Fruit fly (Drosophila melanogaster) whole organism, embryonic: ENCODE data around the gene tank.

Source experiments
- C15 ChIP-seq: fragments of 200-800 bp; sonication (Bioruptor generic); IDR thresholded peaks from 3 replicates; pipeline ENCODE4 v1.3.6; 2022; ENCODE audit warnings: missing biosample characterization, missing genetic modification characterization
- CG10565 ChIP-seq: fragments of 200-800 bp; sonication (Bioruptor generic); optimal IDR thresholded peaks from 3 replicates; lab custom pipeline; 2016; ENCODE audit warnings: missing biosample characterization, mild to moderate bottlenecking, missing genetic modification characterization
- CG11560 ChIP-seq: fragments of 200-800 bp; sonication (Bioruptor generic); IDR thresholded peaks from 3 replicates; pipeline ENCODE4 v1.3.6; 2022; ENCODE audit warnings: missing biosample characterization, missing genetic modification characterization
- CG14014 ChIP-seq: fragments of 200-800 bp; sonication (Bioruptor generic); IDR thresholded peaks from 2 replicates; pipeline ENCODE4 v1.3.6; 2022; ENCODE audit warnings: missing biosample characterization, missing genetic modification characterization
- CG17359 ChIP-seq: fragments of 200-800 bp; sonication (Bioruptor generic); optimal IDR thresholded peaks from 3 replicates; lab custom pipeline; 2018; ENCODE audit warnings: missing biosample characterization, mild to moderate bottlenecking, missing genetic modification characterization, moderate library complexity
- CG17912 ChIP-seq: fragments of 200-800 bp; sonication (Bioruptor generic); optimal IDR thresholded peaks from 2 replicates; lab custom pipeline; 2018; ENCODE audit warnings: missing biosample characterization, mild to moderate bottlenecking, missing genetic modification characterization
- CG18262 ChIP-seq: fragments of 200-800 bp; optimal IDR thresholded peaks from 3 replicates; lab custom pipeline; 2019; ENCODE audit warnings: missing biosample characterization, mild to moderate bottlenecking, missing genetic modification characterization, moderate library complexity
- CG1832 ChIP-seq: fragments of 200-800 bp; sonication (Bioruptor generic); optimal IDR thresholded peaks from 2 replicates; lab custom pipeline; 2017; ENCODE audit warnings: missing biosample characterization, mild to moderate bottlenecking, missing genetic modification characterization, inconsistent platforms
- CG2116 ChIP-seq: fragments of 200-800 bp; sonication (Bioruptor generic); optimal IDR thresholded peaks from 3 replicates; lab custom pipeline; 2018; ENCODE audit warnings: missing biosample characterization, mild to moderate bottlenecking, missing genetic modification characterization
- CG32532 ChIP-seq: fragments of 200-800 bp; sonication (Bioruptor generic); IDR thresholded peaks from 2 replicates; pipeline ENCODE4 v1.3.6; 2022; ENCODE audit warnings: missing biosample characterization, missing genetic modification characterization
- CG43689 ChIP-seq: fragments of 200-800 bp; sonication (Bioruptor generic); IDR thresholded peaks from 2 replicates; pipeline ENCODE4 v1.3.6; 2022; ENCODE audit warnings: missing biosample characterization, missing genetic modification characterization
- CG5180 ChIP-seq: fragments of 200-800 bp; sonication (Bioruptor generic); optimal IDR thresholded peaks from 3 replicates; lab custom pipeline; 2017; ENCODE audit warnings: missing biosample characterization, missing genetic modification characterization, mild to moderate bottlenecking, moderate library complexity, missing genetic modification reagents
- CG6765 ChIP-seq: fragments of 200-800 bp; sonication (Bioruptor generic); optimal IDR thresholded peaks from 3 replicates; lab custom pipeline; 2017; ENCODE audit warnings: missing biosample characterization, mild to moderate bottlenecking, missing genetic modification characterization
- CG7372 ChIP-seq: fragments of 200-800 bp; sonication (Bioruptor generic); IDR thresholded peaks from 2 replicates; pipeline ENCODE4 v1.3.6; 2022; ENCODE audit warnings: missing biosample characterization, missing genetic modification characterization
- CG8944 ChIP-seq: fragments of 200-800 bp; sonication (Bioruptor generic); optimal IDR thresholded peaks from 3 replicates; lab custom pipeline; 2016; ENCODE audit warnings: missing biosample characterization, missing genetic modification characterization
- CG9727 ChIP-seq: fragments of 200-800 bp; sonication (Bioruptor generic); optimal IDR thresholded peaks from 3 replicates; lab custom pipeline; 2017; ENCODE audit warnings: missing biosample characterization, mild to moderate bottlenecking, missing genetic modification characterization
- CG9932 ChIP-seq: fragments of 200-800 bp; sonication (Bioruptor generic); IDR thresholded peaks from 2 replicates; pipeline ENCODE4 v1.3.6; 2022; ENCODE audit warnings: missing biosample characterization, missing genetic modification characterization
- D ChIP-seq, 2 experiments: fragments of 200-800 bp in 1 of 2; fragments of >200 bp in 1 of 2; sonication (Bioruptor generic) in 1 of 2; optimal IDR thresholded peaks; 2 replicates in 1 of 2; 3 replicates in 1 of 2; lab custom pipeline; 2017; ENCODE audit warnings: mild to moderate bottlenecking in 1 of 2, missing biosample characterization in 1 of 2, missing genetic modification characterization in 1 of 2, missing genetic modification reagents in 1 of 2
- Deaf1 ChIP-seq: fragments of 200-800 bp; optimal IDR thresholded peaks from 3 replicates; lab custom pipeline; 2019; ENCODE audit warnings: missing biosample characterization, mild to moderate bottlenecking, missing genetic modification characterization, moderate library complexity
- Dll ChIP-seq: fragments of 200-800 bp; sonication (Bioruptor generic); IDR thresholded peaks from 4 replicates; pipeline ENCODE4 v1.3.6; 2022; ENCODE audit warnings: missing biosample characterization, missing genetic modification characterization; ENCODE audit not compliant: partially characterized antibody
- Mrtf ChIP-seq: fragments of 200-800 bp; sonication (Bioruptor generic); IDR thresholded peaks from 3 replicates; pipeline ENCODE4 v1.3.6; 2022; ENCODE audit warnings: missing biosample characterization, missing genetic modification characterization
- Nf-YC ChIP-seq: fragments of 200-800 bp; optimal IDR thresholded peaks from 3 replicates; lab custom pipeline; 2019; ENCODE audit warnings: missing biosample characterization, mild to moderate bottlenecking, missing genetic modification characterization, moderate library complexity
- Oaz ChIP-seq: fragments of 200-800 bp; sonication (Bioruptor generic); IDR thresholded peaks from 2 replicates; pipeline ENCODE4 v1.3.6; 2022; ENCODE audit warnings: missing biosample characterization, missing genetic modification characterization
- Sox102F ChIP-seq: fragments of 200-800 bp; sonication (Bioruptor generic); optimal IDR thresholded peaks from 2 replicates; lab custom pipeline; 2018; ENCODE audit warnings: missing biosample characterization, mild to moderate bottlenecking, missing genetic modification characterization, moderate library complexity
- Ssrp ChIP-seq: fragments of 200-800 bp; sonication (Bioruptor generic); optimal IDR thresholded peaks from 2 replicates; lab custom pipeline; 2018; ENCODE audit warnings: missing biosample characterization, mild to moderate bottlenecking, missing genetic modification characterization, moderate library complexity
- Xrp1 ChIP-seq: fragments of 200-800 bp; sonication (Bioruptor generic); IDR thresholded peaks from 2 replicates; pipeline ENCODE4 v1.3.6; 2022; ENCODE audit warnings: missing biosample characterization, missing genetic modification characterization
- ac ChIP-seq: fragments of 200-800 bp; sonication (Bioruptor generic); optimal IDR thresholded peaks from 3 replicates; lab custom pipeline; 2017; ENCODE audit warnings: missing biosample characterization, mild to moderate bottlenecking, missing genetic modification characterization
- cas ChIP-seq: fragments of 200-800 bp; sonication (Bioruptor generic); IDR thresholded peaks from 2 replicates; pipeline ENCODE4 v1.3.6; 2022; ENCODE audit warnings: missing biosample characterization, missing genetic modification characterization
- crc ChIP-seq: fragments of 200-800 bp; sonication (Bioruptor generic); optimal IDR thresholded peaks from 2 replicates; lab custom pipeline; 2016; ENCODE audit warnings: missing biosample characterization, missing genetic modification characterization
- ewg ChIP-seq: fragments of 200-800 bp; sonication (Bioruptor generic); optimal IDR thresholded peaks from 3 replicates; lab custom pipeline; 2017; ENCODE audit warnings: mild to moderate bottlenecking, missing biosample characterization, missing genetic modification reagents, missing genetic modification characterization
- exex ChIP-seq: fragments of 200-800 bp; sonication (Bioruptor generic); optimal IDR thresholded peaks from 4 replicates; lab custom pipeline; 2018; ENCODE audit warnings: missing biosample characterization, mild to moderate bottlenecking, missing genetic modification characterization, moderate library complexity
- fu2 ChIP-seq: fragments of 200-800 bp; sonication (Bioruptor generic); optimal IDR thresholded peaks from 2 replicates; lab custom pipeline; 2016; ENCODE audit warnings: missing biosample characterization, missing genetic modification characterization
- grau ChIP-seq: fragments of 200-800 bp; optimal IDR thresholded peaks from 3 replicates; lab custom pipeline; 2019; ENCODE audit warnings: missing biosample characterization, mild to moderate bottlenecking, missing genetic modification characterization, moderate library complexity
- ind ChIP-seq: fragments of 200-800 bp; sonication (Bioruptor generic); optimal IDR thresholded peaks from 3 replicates; lab custom pipeline; 2016; ENCODE audit warnings: missing biosample characterization, missing genetic modification characterization
- lab ChIP-seq: fragments of 200-800 bp; sonication (Bioruptor generic); optimal IDR thresholded peaks from 3 replicates; lab custom pipeline; 2017; ENCODE audit warnings: missing biosample characterization, missing genetic modification characterization, mild to moderate bottlenecking, moderate library complexity, missing genetic modification reagents
- prd ChIP-seq, 3 experiments: fragments of >200 bp in 2 of 3; fragments of 200-800 bp in 1 of 3; sonication (Bioruptor generic) in 1 of 3; optimal IDR thresholded peaks in 2 of 3; IDR thresholded peaks in 1 of 3; 2 replicates in 2 of 3; 3 replicates in 1 of 3; pipeline versions ENCODE4 v1.3.6 to Lab custom; 2017 to 2022; ENCODE audit warnings: missing biosample characterization in 1 of 3, missing genetic modification characterization in 1 of 3
- psq ChIP-seq: fragments of 200-800 bp; sonication (Bioruptor generic); optimal IDR thresholded peaks from 2 replicates; lab custom pipeline; 2017; ENCODE audit warnings: missing biosample characterization, missing genetic modification characterization
- shn ChIP-seq: fragments of 200-800 bp; sonication (Bioruptor generic); optimal IDR thresholded peaks from 3 replicates; lab custom pipeline; 2016; ENCODE audit warnings: missing biosample characterization, missing genetic modification characterization
- tin ChIP-seq: fragments of 200-800 bp; sonication (Bioruptor generic); optimal IDR thresholded peaks from 3 replicates; lab custom pipeline; 2016; ENCODE audit warnings: missing biosample characterization, missing genetic modification characterization
- tup ChIP-seq: fragments of 200-800 bp; sonication (Bioruptor generic); optimal IDR thresholded peaks from 2 replicates; lab custom pipeline; 2016; ENCODE audit warnings: missing biosample characterization, mild to moderate bottlenecking, missing genetic modification characterization, moderate library complexity
- vfl ChIP-seq: fragments of 200-800 bp; sonication (Bioruptor generic); optimal IDR thresholded peaks from 2 replicates; lab custom pipeline; 2016; ENCODE audit warnings: missing biosample characterization, missing genetic modification characterization
- zf30C ChIP-seq: fragments of 200-800 bp; sonication (Bioruptor generic); optimal IDR thresholded peaks from 3 replicates; lab custom pipeline; 2018; ENCODE audit warnings: missing biosample characterization, mild to moderate bottlenecking, missing genetic modification characterization

Gene tank

dm6 chr2L:4847191-4847853 lies 9.5 kb upstream of the tank start, which contains the start of the genes mxt and CG11927 (continued):
- TF ChIP-seq crc (GFP tag; lab: Kevin White, UChicago) (no peak), CG8944 (peak; percentile 8), zf30C (GFP tag; lab: Kevin White, UChicago) (no peak), ind (GFP tag; lab: Kevin White, UChicago) (peak; percentile 62), CG6765 (GFP tag; lab: Kevin White, UChicago) (no peak), D (optimal IDR thresholded peaks at IDR 0.05; lab: Kevin White, UChicago) (no peak), D (GFP tag; optimal IDR thresholded peaks at IDR 0.05; lab: Kevin White, UChicago) (no peak), tup (no peak), Deaf1 (tag; lab: Kevin White, UChicago) (no peak), grau (tag; lab: Kevin White, UChicago) (peak; percentile 47), C15 (GFP tag; lab: Robert Waterston, UW) (no peak), shn (GFP tag; lab: Kevin White, UChicago) (peak; percentile 49), cas (0 out of 2 replicates have a peak, but pooled peaks have one; percentile 30), CG17359 (tag; lab: Kevin White, UChicago) (peak; percentile 8), vfl (GFP tag; lab: Kevin White, UChicago) (peak; percentile 8), CG5180 (no peak), CG9727 (peak; percentile 33), CG18262 (tag; lab: Kevin White, UChicago) (peak; percentile 40), ewg (no peak), Ssrp (no peak), Nf-YC (peak; percentile 26), Mrtf (GFP tag; lab: Robert Waterston, UW) (peak; percentile 27; the same call in 1 of the 3 replicates), CG10565 (GFP tag; lab: Kevin White, UChicago) (no peak), Dll (GFP tag; lab: Robert Waterston, UW) (peak; percentile 93), CG43689 (GFP tag; lab: Robert Waterston, UW) (no peak), ac (GFP tag; lab: Kevin White, UChicago) (no peak), CG14014 (0 out of 2 replicates have a peak, but pooled peaks have one; percentile 45), tin (peak; percentile 69), prd (optimal IDR thresholded peaks at IDR 0.05; lab: Kevin White, UChicago) (no peak), prd (GFP tag; IDR thresholded peaks at IDR 0.05; lab: Robert Waterston, UW) (peak; percentile 65; the same call in 2 of the 3 replicates), fu2 (GFP tag; lab: Kevin White, UChicago) (peak; percentile 24), CG11560 (no peak), CG1832 (no peak), psq (GFP tag; lab: Kevin White, UChicago) (no peak), CG9932 (peak; percentile 85), Xrp1 (GFP tag; lab: Robert Waterston, UW) (no peak; the same call in 1 of the 2 replicates), CG7372 (GFP tag; lab: Robert Waterston, UW) (no peak), CG32532 (peak; percentile 61), exex (tag; lab: Kevin White, UChicago) (no peak), CG17912 (GFP tag; lab: Kevin White, UChicago) (no peak), Oaz (no peak), lab (GFP tag; lab: Kevin White, UChicago) (no peak), Sox102F (GFP tag; lab: Kevin White, UChicago) (no peak), CG2116 (GFP tag; lab: Kevin White, UChicago) (peak; percentile 53)
